Fruit fly (Drosophila melanogaster): Measurements from ENCODE around the gene CG1239.
A peak's percentile ranks its signal among the peaks of the same experiment; 100 is the strongest.

CG1239 gene

dm6 chr3R:5778731-5779593 is 45.6 kb downstream of the CG1239 start, which contains the start of gene jagn (continued):
- TF ChIP-seq mirr (GFP tag; optimal IDR thresholded peaks at IDR 0.05) (no peak), CG15514 (GFP tag; optimal IDR thresholded peaks at IDR 0.05) (peak; percentile 87), CG15479 (GFP tag; optimal IDR thresholded peaks at IDR 0.05) (peak; percentile 80), toy (GFP tag; IDR thresholded peaks at IDR 0.05) (peak; percentile 75), her (GFP tag; optimal IDR thresholded peaks at IDR 0.05) (peak; percentile 54), yki (optimal IDR thresholded peaks at IDR 0.05) (no peak), crp (GFP tag; optimal IDR thresholded peaks at IDR 0.05) (peak in 1 of 2 experiments; percentile 34), CG11093 (GFP tag; IDR thresholded peaks at IDR 0.05) (no peak), CG12104 (GFP tag; optimal IDR thresholded peaks at IDR 0.05) (peak; percentile 59), CG2120 (GFP tag; optimal IDR thresholded peaks at IDR 0.05) (peak; percentile 78), Dad (GFP tag; optimal IDR thresholded peaks at IDR 0.05) (peak; percentile 48), CG5180 (GFP tag; optimal IDR thresholded peaks at IDR 0.05) (no peak), CG6689 (GFP tag; IDR thresholded peaks at IDR 0.05) (peak; percentile 36; the same call in 1 of the 2 replicates), CG4730 (GFP tag; IDR thresholded peaks at IDR 0.05) (0 out of 2 replicates have a peak, but pooled peaks have one; percentile 28), Hr39 (optimal IDR thresholded peaks at IDR 0.05) (no peak), Rx (GFP tag; IDR thresholded peaks at IDR 0.05) (0 out of 2 replicates have a peak, but pooled peaks have one; percentile 18), tgo (GFP tag; IDR thresholded peaks at IDR 0.05) (peak; percentile 40; the same call in 2 of the 3 replicates), ato (GFP tag; IDR thresholded peaks at IDR 0.05; ENCODE audit: partially characterized antibody) (peak; percentile 99), Jarid2 (GFP tag; optimal IDR thresholded peaks at IDR 0.05) (peak; percentile 53), CG17361 (GFP tag; IDR thresholded peaks at IDR 0.05) (peak; percentile 70; the same call in 2 of the 3 replicates), lmd (GFP tag; IDR thresholded peaks at IDR 0.05) (peak; percentile 51; the same call in 1 of the 2 replicates), lab (GFP tag; optimal IDR thresholded peaks at IDR 0.05) (peak; percentile 63), Camta (GFP tag; optimal IDR thresholded peaks at IDR 0.05) (peak; percentile 52), scrt (GFP tag; optimal IDR thresholded peaks at IDR 0.05) (peak; percentile 29), gcm2 (GFP tag; optimal IDR thresholded peaks at IDR 0.05) (peak; percentile 4), stwl (tag; optimal IDR thresholded peaks at IDR 0.05) (peak; percentile 54), zfh1 (GFP tag; IDR thresholded peaks at IDR 0.05) (peak; percentile 68; the same call in 2 of the 3 replicates), h (optimal IDR thresholded peaks at IDR 0.05) (no peak), CG17829 (tag; optimal IDR thresholded peaks at IDR 0.05) (peak; percentile 62), pnt (GFP tag; optimal IDR thresholded peaks at IDR 0.05) (no peak), so (GFP tag; IDR thresholded peaks at IDR 0.05) (no peak), CG9932 (GFP tag; IDR thresholded peaks at IDR 0.05) (peak; percentile 95), Poxn (GFP tag; IDR thresholded peaks at IDR 0.05) (no peak), aop (GFP tag; IDR thresholded peaks at IDR 0.05) (no peak), CG7745 (tag; optimal IDR thresholded peaks at IDR 0.05) (no peak), CG14050 (GFP tag; IDR thresholded peaks at IDR 0.05) (no peak; the same call in 2 of the 3 replicates), CHES-1-like (GFP tag; optimal IDR thresholded peaks at IDR 0.05) (peak; percentile 74), sqz (GFP tag; optimal IDR thresholded peaks at IDR 0.05) (no peak), kni (GFP tag; optimal IDR thresholded peaks at IDR 0.05) (peak; percentile 77), croc (GFP tag; conservative IDR thresholded peaks at IDR 0.05) (no peak), CG4854 (GFP tag; optimal IDR thresholded peaks at IDR 0.05) (peak; percentile 36), pita (GFP tag; optimal IDR thresholded peaks at IDR 0.05) (peak; percentile 95), Gsc (GFP tag; IDR thresholded peaks at IDR 0.05) (no peak), Ets65A (GFP tag) (peak; percentile 95), CG5245 (GFP tag; optimal IDR thresholded peaks at IDR 0.05) (peak; percentile 12), knrl (GFP tag; IDR thresholded peaks at IDR 0.05; ENCODE audit: partially characterized antibody) (peak; percentile 100), gce (GFP tag; IDR thresholded peaks at IDR 0.05) (no peak), p53 (GFP tag; optimal IDR thresholded peaks at IDR 0.05) (peak; percentile 14), ranshi (GFP tag; IDR thresholded peaks at IDR 0.05) (peak; percentile 70), CG13624 (GFP tag; optimal IDR thresholded peaks at IDR 0.05) (peak; percentile 68)
